Fruit fly (Drosophila melanogaster) whole organism, embryonic: ENCODE measurements around the gene Dscam3.
A peak's percentile ranks its signal among the peaks of the same experiment; 100 is the strongest.

ENCODE experiments used
- Awh ChIP-seq: fragments of 200-800 bp; sonication (Bioruptor generic); IDR thresholded peaks from 2 replicates; pipeline ENCODE4, ENCODE4 v1.3.6; 2022; ENCODE audit warnings: missing biosample characterization, missing genetic modification characterization
- CG10959 ChIP-seq: fragments of 200-800 bp; sonication (Bioruptor generic); IDR thresholded peaks from 2 replicates; pipeline ENCODE4 v1.3.6; 2022; ENCODE audit warnings: missing biosample characterization, missing genetic modification characterization
- CG12104 ChIP-seq: fragments of 200-800 bp; sonication (Bioruptor generic); optimal IDR thresholded peaks from 3 replicates; lab custom pipeline; 2016; ENCODE audit warnings: missing biosample characterization, missing genetic modification characterization
- CG12659 ChIP-seq: fragments of 200-800 bp; sonication (Bioruptor generic); optimal IDR thresholded peaks from 3 replicates; lab custom pipeline; 2017; ENCODE audit warnings: mild to moderate bottlenecking, missing biosample characterization, missing genetic modification reagents, missing genetic modification characterization
- CG12769 ChIP-seq: fragments of 200-800 bp; sonication (Bioruptor generic); optimal IDR thresholded peaks from 2 replicates; lab custom pipeline; 2019; ENCODE audit warnings: missing biosample characterization, mild to moderate bottlenecking, missing genetic modification characterization, moderate library complexity
- CG16813 ChIP-seq: fragments of 200-800 bp; sonication (Bioruptor generic); IDR thresholded peaks from 3 replicates; pipeline ENCODE4 v1.3.6; 2022; ENCODE audit warnings: missing biosample characterization, missing genetic modification characterization; ENCODE audit not compliant: partially characterized antibody
- CG1792 ChIP-seq: fragments of 200-800 bp; sonication (Bioruptor generic); optimal IDR thresholded peaks from 2 replicates; lab custom pipeline; 2016; ENCODE audit warnings: missing biosample characterization, missing genetic modification characterization
- CG2889 ChIP-seq: fragments of 200-800 bp; sonication (Bioruptor generic); IDR thresholded peaks from 3 replicates; pipeline ENCODE4 v1.3.6; 2022; ENCODE audit warnings: missing biosample characterization, missing genetic modification characterization
- CG5245 ChIP-seq: fragments of 200-800 bp; sonication (Bioruptor generic); optimal IDR thresholded peaks from 3 replicates; lab custom pipeline; 2016; ENCODE audit warnings: missing biosample characterization, missing genetic modification characterization
- CG6272 ChIP-seq: fragments of 200-800 bp; sonication (Bioruptor generic); IDR thresholded peaks from 2 replicates; pipeline ENCODE4 v1.3.6; 2022; ENCODE audit warnings: missing biosample characterization, missing genetic modification characterization
- CG8281 ChIP-seq: fragments of 200-800 bp; sonication (Bioruptor generic); optimal IDR thresholded peaks from 2 replicates; lab custom pipeline; 2018; ENCODE audit warnings: missing biosample characterization, mild to moderate bottlenecking, missing genetic modification characterization, moderate library complexity
- Elba2 ChIP-seq: fragments of 200-800 bp; sonication (Bioruptor generic); optimal IDR thresholded peaks from 3 replicates; lab custom pipeline; 2016; ENCODE audit warnings: missing biosample characterization, missing genetic modification characterization
- Ets65A ChIP-seq: fragments of 200-800 bp; sonication (Bioruptor generic); peaks from one replicate; lab custom pipeline; 2016; ENCODE audit warnings: missing biosample characterization, missing genetic modification characterization
- Fer3 ChIP-seq: fragments of 200-800 bp; sonication (Bioruptor generic); optimal IDR thresholded peaks from 2 replicates; lab custom pipeline; 2018; ENCODE audit warnings: missing biosample characterization, mild to moderate bottlenecking, missing genetic modification characterization, moderate library complexity
- H15 ChIP-seq: fragments of 200-800 bp; sonication (Bioruptor generic); IDR thresholded peaks from 3 replicates; pipeline ENCODE4 v1.3.6; 2022; ENCODE audit warnings: missing biosample characterization, missing genetic modification characterization
- Lhr ChIP-seq: fragments of 200-800 bp; sonication (Bioruptor generic); optimal IDR thresholded peaks from 3 replicates; lab custom pipeline; 2017; ENCODE audit warnings: mild to moderate bottlenecking, missing biosample characterization, missing genetic modification reagents, missing genetic modification characterization
- Mad ChIP-seq: fragments of 200-800 bp; sonication (Bioruptor generic); optimal IDR thresholded peaks from 2 replicates; lab custom pipeline; 2016; ENCODE audit warnings: missing biosample characterization, missing genetic modification characterization
- Trl ChIP-seq, 3 experiments: fragments of >200 bp in 2 of 3; fragments of 200-800 bp in 1 of 3; sonication (Bioruptor generic) in 1 of 3; optimal IDR thresholded peaks; 2 replicates in 1 of 3; 3 replicates in 2 of 3; lab custom pipeline; 2016 to 2017; ENCODE audit warnings: missing biosample characterization in 1 of 3, missing genetic modification characterization in 1 of 3
- Xbp1 ChIP-seq: fragments of 200-800 bp; sonication (Bioruptor generic); optimal IDR thresholded peaks from 3 replicates; lab custom pipeline; 2016; ENCODE audit warnings: missing biosample characterization, mild to moderate bottlenecking, missing genetic modification characterization
- bbx ChIP-seq: fragments of 200-800 bp; sonication (Bioruptor generic); IDR thresholded peaks from 2 replicates; pipeline ENCODE4 v1.3.6; 2022; ENCODE audit warnings: missing biosample characterization, missing genetic modification characterization; ENCODE audit not compliant: partially characterized antibody
- br ChIP-seq: fragments of >200 bp; optimal IDR thresholded peaks from 2 replicates; lab custom pipeline; 2017
- chinmo ChIP-seq: fragments of 200-800 bp; sonication (Bioruptor generic); IDR thresholded peaks from 4 replicates; pipeline ENCODE4 v1.3.6; 2022; ENCODE audit warnings: missing biosample characterization, missing genetic modification characterization; ENCODE audit not compliant: partially characterized antibody
- gem ChIP-seq: fragments of 200-800 bp; sonication (Bioruptor generic); optimal IDR thresholded peaks from 2 replicates; lab custom pipeline; 2019; ENCODE audit warnings: missing biosample characterization, mild to moderate bottlenecking, missing genetic modification characterization, moderate library complexity
- kah ChIP-seq: fragments of 200-800 bp; sonication (Bioruptor generic); optimal IDR thresholded peaks from 2 replicates; lab custom pipeline; 2018; ENCODE audit warnings: missing biosample characterization, mild to moderate bottlenecking, missing genetic modification characterization
- knrl ChIP-seq: fragments of 200-800 bp; sonication (Bioruptor generic); IDR thresholded peaks from 3 replicates; pipeline ENCODE4 v1.3.6; 2022; ENCODE audit warnings: missing biosample characterization, missing genetic modification characterization; ENCODE audit not compliant: partially characterized antibody
- lov ChIP-seq, 2 experiments: fragments of 200-800 bp in 1 of 2; fragments of >200 bp in 1 of 2; sonication (Bioruptor generic) in 1 of 2; IDR thresholded peaks in 1 of 2; optimal IDR thresholded peaks in 1 of 2; 2 replicates in 1 of 2; 3 replicates in 1 of 2; pipeline versions ENCODE4 v1.3.6 to Lab custom; 2017 to 2022; ENCODE audit warnings: missing biosample characterization in 1 of 2, missing genetic modification characterization in 1 of 2
- luna ChIP-seq: fragments of 200-800 bp; sonication (Bioruptor generic); optimal IDR thresholded peaks from 2 replicates; lab custom pipeline; 2016; ENCODE audit warnings: missing biosample characterization, missing genetic modification characterization
- mld ChIP-seq: fragments of 200-800 bp; sonication (Bioruptor generic); IDR thresholded peaks from 3 replicates; pipeline ENCODE4 v1.3.6; 2022; ENCODE audit warnings: missing biosample characterization, missing genetic modification characterization; ENCODE audit not compliant: partially characterized antibody
- nerfin-1 ChIP-seq: fragments of 200-800 bp; sonication (Bioruptor generic); optimal IDR thresholded peaks from 3 replicates; lab custom pipeline; 2019; ENCODE audit warnings: missing biosample characterization, mild to moderate bottlenecking, missing genetic modification characterization, moderate library complexity
- nmo ChIP-seq: fragments of 200-800 bp; sonication (Bioruptor generic); optimal IDR thresholded peaks from 2 replicates; lab custom pipeline; 2018; ENCODE audit warnings: missing biosample characterization, mild to moderate bottlenecking, missing genetic modification characterization, moderate library complexity
- otp ChIP-seq: fragments of 200-800 bp; sonication (Bioruptor generic); IDR thresholded peaks from 3 replicates; pipeline ENCODE4, ENCODE4 v1.3.6; 2022; ENCODE audit warnings: missing biosample characterization, missing genetic modification characterization
- phol ChIP-seq: fragments of 200-800 bp; sonication (Bioruptor generic); optimal IDR thresholded peaks from 3 replicates; lab custom pipeline; 2018; ENCODE audit warnings: missing biosample characterization, mild to moderate bottlenecking, missing genetic modification characterization, moderate library complexity
- ro ChIP-seq: fragments of 200-800 bp; sonication (Bioruptor generic); IDR thresholded peaks from 2 replicates; pipeline ENCODE4 v1.3.6; 2022; ENCODE audit warnings: missing biosample characterization, missing genetic modification characterization
- run ChIP-seq: fragments of 200-800 bp; sonication (Bioruptor generic); optimal IDR thresholded peaks from 3 replicates; lab custom pipeline; 2018; ENCODE audit warnings: missing biosample characterization, mild to moderate bottlenecking, missing genetic modification characterization
- salm ChIP-seq: fragments of 200-800 bp; sonication (Bioruptor generic); optimal IDR thresholded peaks from 2 replicates; lab custom pipeline; 2018; ENCODE audit warnings: missing biosample characterization, mild to moderate bottlenecking, missing genetic modification characterization
- sd ChIP-seq: fragments of 200-800 bp; sonication (Bioruptor generic); optimal IDR thresholded peaks from 3 replicates; lab custom pipeline; 2018; ENCODE audit warnings: missing biosample characterization, mild to moderate bottlenecking, missing genetic modification characterization, moderate library complexity
- sens ChIP-seq: fragments of 200-800 bp; sonication (Bioruptor generic); peaks from one replicate; lab custom pipeline; 2016; ENCODE audit warnings: missing biosample characterization, missing genetic modification characterization
- so ChIP-seq: fragments of 200-800 bp; sonication (Bioruptor generic); IDR thresholded peaks from 3 replicates; pipeline ENCODE4 v1.3.6; 2022; ENCODE audit warnings: missing biosample characterization, missing genetic modification characterization
- ssp ChIP-seq: fragments of 200-800 bp; sonication (Bioruptor generic); IDR thresholded peaks from 2 replicates; pipeline ENCODE4 v1.3.6; 2022; ENCODE audit warnings: missing biosample characterization, missing genetic modification characterization
- vvl ChIP-seq: fragments of 200-800 bp; sonication (Bioruptor generic); IDR thresholded peaks from 2 replicates; pipeline ENCODE4 v1.3.6; 2022; ENCODE audit warnings: missing biosample characterization, missing genetic modification characterization
- zf30C ChIP-seq: fragments of 200-800 bp; sonication (Bioruptor generic); optimal IDR thresholded peaks from 3 replicates; lab custom pipeline; 2018; ENCODE audit warnings: missing biosample characterization, mild to moderate bottlenecking, missing genetic modification characterization
- zfh1 ChIP-seq: fragments of 200-800 bp; sonication (Bioruptor generic); IDR thresholded peaks from 3 replicates; pipeline ENCODE4 v1.3.6; 2022; ENCODE audit warnings: missing biosample characterization, missing genetic modification characterization

Dscam3 gene

DNA sequence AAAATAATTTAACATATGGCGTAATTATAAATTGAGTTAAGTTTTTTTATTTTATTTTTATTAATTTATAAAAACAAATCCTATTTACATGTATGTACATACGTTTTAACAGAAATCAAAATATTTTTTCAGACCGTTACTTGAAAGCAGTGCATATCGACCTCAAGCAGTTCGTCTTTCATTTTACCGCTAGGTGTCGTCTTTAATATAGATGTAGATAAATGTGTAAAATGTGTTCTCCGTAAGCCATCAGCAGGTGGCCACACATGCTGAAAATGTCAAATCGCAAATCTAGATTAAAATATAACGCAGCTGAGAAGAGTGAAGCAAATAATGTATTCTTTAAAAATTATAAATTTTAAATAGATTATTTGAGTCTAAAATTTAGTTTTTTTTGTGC is 56.1 kb downstream of the Dscam3 start (continued):
- no peak for TF ChIP-seq nerfin-1 (tag; lab: Kevin White, UChicago)
- no peak for TF ChIP-seq otp (GFP tag; lab: Robert Waterston, UW)
- no peak for TF ChIP-seq Fer3
- TF ChIP-seq Trl (optimal IDR thresholded peaks at IDR 0.05; lab: Kevin White, UChicago) = no peak
- no peak for TF ChIP-seq Trl (GFP tag; optimal IDR thresholded peaks at IDR 0.05; lab: Kevin White, UChicago)
- TF ChIP-seq mld (GFP tag; lab: Robert Waterston, UW) = no peak
- TF ChIP-seq Mad = no peak
- no peak for TF ChIP-seq CG12659 (GFP tag; lab: Kevin White, UChicago)
- no peak for TF ChIP-seq CG8281 (tag; lab: Kevin White, UChicago)
- TF ChIP-seq CG12104 (GFP tag; lab: Kevin White, UChicago) = no peak
- TF ChIP-seq br = no peak
- TF ChIP-seq CG10959 = no peak
- no peak for TF ChIP-seq phol (tag; lab: Kevin White, UChicago)
- peak; percentile 65; the same call in 2 of the 3 replicates for TF ChIP-seq knrl
- peak; percentile 18 for TF ChIP-seq gem
- TF ChIP-seq CG16813 (GFP tag; lab: Robert Waterston, UW) = peak; percentile 45; the same call in 1 of the 3 replicates
- 0 out of 2 replicates have a peak, but pooled peaks have one; percentile 25 for TF ChIP-seq CG6272 (GFP tag; lab: Robert Waterston, UW)
- no peak for TF ChIP-seq lov (optimal IDR thresholded peaks at IDR 0.05; lab: Kevin White, UChicago)
- TF ChIP-seq lov (GFP tag; IDR thresholded peaks at IDR 0.05; lab: Robert Waterston, UW) = no peak
- no peak for TF ChIP-seq so (GFP tag; lab: Robert Waterston, UW)
- 0 out of 3 replicates have a peak, but pooled peaks have one; percentile 18 for TF ChIP-seq H15 (GFP tag; lab: Robert Waterston, UW)
- TF ChIP-seq zfh1 (GFP tag; lab: Robert Waterston, UW) = no peak
- no peak for TF ChIP-seq ssp (GFP tag; lab: Robert Waterston, UW)
- no peak for TF ChIP-seq luna
- no peak for TF ChIP-seq ro (GFP tag; lab: Robert Waterston, UW)
- TF ChIP-seq Lhr (GFP tag; lab: Kevin White, UChicago) = peak; percentile 28
- TF ChIP-seq nmo (GFP tag; lab: Kevin White, UChicago) = peak; percentile 29
- TF ChIP-seq zf30C = no peak
- TF ChIP-seq sens (GFP tag; lab: Kevin White, UChicago) = peak; percentile 48
- TF ChIP-seq kah (GFP tag; lab: Kevin White, UChicago) = peak; percentile 64
- TF ChIP-seq bbx = peak; percentile 48; the same call in 1 of the 2 replicates
- TF ChIP-seq run (tag; lab: Kevin White, UChicago) = no peak
- peak; percentile 87 for TF ChIP-seq Ets65A (GFP tag; lab: Kevin White, UChicago)
- TF ChIP-seq salm (tag; lab: Kevin White, UChicago) = no peak
- peak; percentile 31 for TF ChIP-seq Xbp1 (GFP tag; lab: Kevin White, UChicago)
- no peak for TF ChIP-seq Elba2 (GFP tag; lab: Kevin White, UChicago)
- TF ChIP-seq CG5245 (GFP tag; lab: Kevin White, UChicago) = no peak
- TF ChIP-seq, all 482 proteins: peak for 40

DNA sequence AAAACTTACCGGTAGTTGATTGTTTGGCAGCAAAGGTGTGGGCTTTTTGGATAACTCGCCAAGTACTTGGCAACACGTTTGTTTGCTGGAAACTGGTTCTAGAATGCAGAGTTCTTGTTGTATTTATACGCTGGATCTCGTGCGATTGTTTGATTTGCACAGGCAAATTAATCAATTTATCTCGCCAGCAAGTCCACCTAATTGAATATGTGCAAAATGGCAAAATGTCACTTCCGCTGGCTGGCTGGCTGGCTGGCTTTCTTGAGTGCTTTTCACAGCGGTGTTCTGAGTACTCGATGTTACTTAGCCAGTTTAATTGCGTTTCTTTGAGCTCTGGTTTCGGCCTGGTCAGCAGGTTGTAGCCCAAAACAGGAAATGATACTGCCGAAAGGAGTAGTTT is 56.7 kb downstream of the Dscam3 start, which contains the start of gene Eh:
Gene Eh (minus strand): TSS at position 101 of the 400 bp plus-strand sequence.
- 0 out of 3 replicates have a peak, but pooled peaks have one; percentile 24 for TF ChIP-seq CG2889
- no peak for TF ChIP-seq ro (GFP tag; lab: Robert Waterston, UW)
- TF ChIP-seq, all 482 proteins: peak for 1

DNA sequence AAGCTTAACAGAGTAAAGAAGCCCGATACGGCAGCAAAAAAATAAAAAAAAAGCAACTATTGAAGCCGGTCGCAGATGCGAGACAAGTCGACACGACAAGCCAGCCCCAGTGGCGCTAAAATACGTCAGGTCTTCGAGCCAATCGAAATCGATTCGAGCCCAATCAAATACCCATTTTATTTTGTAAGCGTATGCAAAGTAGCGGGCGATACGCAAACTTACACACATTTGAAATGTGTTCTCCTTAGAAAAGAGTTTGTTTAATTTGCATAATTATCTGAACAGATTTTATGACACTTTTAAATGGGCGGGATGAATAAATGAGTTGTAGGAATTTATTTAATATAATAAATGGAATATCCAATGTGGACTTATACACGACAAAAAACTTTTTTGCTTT is 57.9 kb downstream of the Dscam3 start:
- TF ChIP-seq vvl (peak; percentile 60; the same call in 1 of the 2 replicates), CG1792 (GFP tag; lab: Kevin White, UChicago) (no peak), Awh (peak; percentile 61), sd (peak; percentile 74), CG12769 (peak; percentile 60), gem (no peak), chinmo (GFP tag; lab: Robert Waterston, UW) (0 out of 4 replicates have a peak, but pooled peaks have one; percentile 57)
